Fruit fly (Drosophila melanogaster) whole organism, embryonic: Measurements from ENCODE around the gene CG10252.

ENCODE experiments used
- Abd-B ChIP-seq: fragments of 200-800 bp; sonication (Bioruptor generic); optimal IDR thresholded peaks from 2 replicates; lab custom pipeline; 2018; ENCODE audit warnings: missing biosample characterization, mild to moderate bottlenecking, missing genetic modification characterization, moderate library complexity
- Aef1 ChIP-seq: fragments of 200-800 bp; sonication (Bioruptor generic); IDR thresholded peaks from 3 replicates; pipeline ENCODE4 v1.3.6; 2022; ENCODE audit warnings: missing biosample characterization, missing genetic modification characterization
- Atf6 ChIP-seq: fragments of 200-800 bp; sonication (Bioruptor generic); IDR thresholded peaks from 2 replicates; pipeline ENCODE4 v1.3.6; 2022; ENCODE audit warnings: missing biosample characterization, missing genetic modification characterization
- Blimp-1 ChIP-seq: fragments of 200-800 bp; sonication (Bioruptor generic); optimal IDR thresholded peaks from 3 replicates; lab custom pipeline; 2018; ENCODE audit warnings: missing biosample characterization, missing genetic modification characterization, mild to moderate bottlenecking, moderate library complexity, missing genetic modification reagents
- CG10267 ChIP-seq: fragments of 200-800 bp; sonication (Bioruptor generic); optimal IDR thresholded peaks from 2 replicates; lab custom pipeline; 2018; ENCODE audit warnings: missing biosample characterization, mild to moderate bottlenecking, missing genetic modification characterization, moderate library complexity
- CG10321 ChIP-seq: fragments of 200-800 bp; sonication (Bioruptor generic); IDR thresholded peaks from 2 replicates; pipeline ENCODE4 v1.3.6; 2022; ENCODE audit warnings: missing biosample characterization, missing genetic modification characterization
- CG11247 ChIP-seq: fragments of 200-800 bp; sonication (Bioruptor generic); IDR thresholded peaks from 2 replicates; pipeline ENCODE4 v1.3.6; 2022; ENCODE audit warnings: missing biosample characterization, missing genetic modification characterization
- CG11560 ChIP-seq: fragments of 200-800 bp; sonication (Bioruptor generic); IDR thresholded peaks from 3 replicates; pipeline ENCODE4 v1.3.6; 2022; ENCODE audit warnings: missing biosample characterization, missing genetic modification characterization
- CG12942 ChIP-seq: fragments of 200-800 bp; sonication (Bioruptor generic); optimal IDR thresholded peaks from 3 replicates; lab custom pipeline; 2016; ENCODE audit warnings: missing biosample characterization, missing genetic modification characterization
- CG13775 ChIP-seq: fragments of 200-800 bp; sonication (Bioruptor generic); optimal IDR thresholded peaks from 3 replicates; lab custom pipeline; 2017; ENCODE audit warnings: missing biosample characterization, mild to moderate bottlenecking, missing genetic modification characterization
- CG13894 ChIP-seq: fragments of 200-800 bp; sonication (Bioruptor generic); optimal IDR thresholded peaks from 3 replicates; lab custom pipeline; 2018; ENCODE audit warnings: missing biosample characterization, mild to moderate bottlenecking, missing genetic modification characterization, moderate library complexity
- CG1602 ChIP-seq: fragments of 200-800 bp; sonication (Bioruptor generic); optimal IDR thresholded peaks from 3 replicates; lab custom pipeline; 2016; ENCODE audit warnings: missing biosample characterization, missing genetic modification characterization
- CG16815 ChIP-seq: fragments of 200-800 bp; sonication (Bioruptor generic); optimal IDR thresholded peaks from 3 replicates; lab custom pipeline; 2017; ENCODE audit warnings: missing biosample characterization, mild to moderate bottlenecking, missing genetic modification characterization
- CG17359 ChIP-seq: fragments of 200-800 bp; sonication (Bioruptor generic); optimal IDR thresholded peaks from 3 replicates; lab custom pipeline; 2018; ENCODE audit warnings: missing biosample characterization, mild to moderate bottlenecking, missing genetic modification characterization, moderate library complexity
- CG17361 ChIP-seq: fragments of 200-800 bp; sonication (Bioruptor generic); IDR thresholded peaks from 3 replicates; pipeline ENCODE4 v1.3.6; 2022; ENCODE audit warnings: missing biosample characterization, missing genetic modification characterization
- CG17612 ChIP-seq: fragments of 200-800 bp; sonication (Bioruptor generic); IDR thresholded peaks from 2 replicates; pipeline ENCODE4 v1.3.6; 2022; ENCODE audit warnings: missing biosample characterization, missing genetic modification characterization
- CG18011 ChIP-seq: fragments of 200-800 bp; sonication (Bioruptor generic); optimal IDR thresholded peaks from 2 replicates; lab custom pipeline; 2017; ENCODE audit warnings: missing biosample characterization, missing genetic modification characterization, mild to moderate bottlenecking, moderate library complexity, missing genotype
- CG18619 ChIP-seq: fragments of 200-800 bp; sonication (Bioruptor generic); optimal IDR thresholded peaks from 3 replicates; lab custom pipeline; 2017; ENCODE audit warnings: missing biosample characterization, mild to moderate bottlenecking, missing genetic modification characterization
- CG31365 ChIP-seq: fragments of 200-800 bp; sonication (Bioruptor generic); optimal IDR thresholded peaks from 2 replicates; lab custom pipeline; 2018; ENCODE audit warnings: missing biosample characterization, mild to moderate bottlenecking, missing genetic modification characterization
- CG32532 ChIP-seq: fragments of 200-800 bp; sonication (Bioruptor generic); IDR thresholded peaks from 2 replicates; pipeline ENCODE4 v1.3.6; 2022; ENCODE audit warnings: missing biosample characterization, missing genetic modification characterization
- CG4360 ChIP-seq: fragments of 200-800 bp; sonication (Bioruptor generic); IDR thresholded peaks from 2 replicates; pipeline ENCODE4 v1.3.6; 2022; ENCODE audit warnings: missing biosample characterization, missing genetic modification characterization
- CG4424 ChIP-seq: fragments of 200-800 bp; sonication (Bioruptor generic); optimal IDR thresholded peaks from 3 replicates; lab custom pipeline; 2016; ENCODE audit warnings: missing biosample characterization, missing genetic modification characterization
- CG4820 ChIP-seq: fragments of 200-800 bp; sonication (Bioruptor generic); optimal IDR thresholded peaks from 3 replicates; lab custom pipeline; 2016; ENCODE audit warnings: missing biosample characterization, missing genetic modification characterization
- CG6854 ChIP-seq: fragments of 200-800 bp; sonication (Bioruptor generic); optimal IDR thresholded peaks from 3 replicates; lab custom pipeline; 2017; ENCODE audit warnings: missing biosample characterization, mild to moderate bottlenecking, missing genetic modification characterization
- CTCF ChIP-seq: fragments of 200-800 bp; sonication (Bioruptor generic); optimal IDR thresholded peaks from 2 replicates; lab custom pipeline; 2017; ENCODE audit warnings: missing biosample characterization, mild to moderate bottlenecking, missing genetic modification characterization, moderate library complexity
- E2f2 ChIP-seq: fragments of 200-800 bp; sonication (Bioruptor generic); IDR thresholded peaks from 2 replicates; pipeline ENCODE4 v1.3.6; 2022; ENCODE audit warnings: missing biosample characterization, missing genetic modification characterization
- GATAe ChIP-seq: fragments of 200-800 bp; sonication (Bioruptor generic); conservative IDR thresholded peaks from 2 replicates; pipeline ENCODE4 v1.3.6; 2022; ENCODE audit warnings: missing biosample characterization, missing genetic modification characterization
- HLH4C ChIP-seq: fragments of 200-800 bp; sonication (Bioruptor generic); IDR thresholded peaks from 3 replicates; pipeline ENCODE4 v1.3.6; 2022; ENCODE audit warnings: missing biosample characterization, missing genetic modification characterization; ENCODE audit not compliant: partially characterized antibody
- Hr78 ChIP-seq, 2 experiments: fragments of 200-800 bp in 1 of 2; fragments of >200 bp in 1 of 2; sonication (Bioruptor generic) in 1 of 2; optimal IDR thresholded peaks; 2 replicates each; lab custom pipeline; 2017 to 2019; ENCODE audit warnings: missing biosample characterization in 2 of 2, missing genetic modification characterization in 2 of 2, mild to moderate bottlenecking in 1 of 2, moderate library complexity in 1 of 2
- Kr ChIP-seq: fragments of 200-800 bp; sonication (Bioruptor generic); optimal IDR thresholded peaks from 2 replicates; lab custom pipeline; 2017; ENCODE audit warnings: missing biosample characterization, mild to moderate bottlenecking, missing genetic modification characterization
- Med ChIP-seq: fragments of 200-800 bp; sonication (Bioruptor generic); peaks from one replicate; lab custom pipeline; 2016; ENCODE audit warnings: missing biosample characterization, missing genetic modification characterization, mild to moderate bottlenecking, inconsistent platforms, moderate library complexity
- Meics ChIP-seq: fragments of 200-800 bp; sonication (Bioruptor generic); optimal IDR thresholded peaks from 2 replicates; lab custom pipeline; 2017; ENCODE audit warnings: missing biosample characterization, mild to moderate bottlenecking, missing genetic modification characterization
- Taf1 ChIP-seq: fragments of 200-800 bp; sonication (Bioruptor generic); IDR thresholded peaks from 2 replicates; pipeline ENCODE4 v1.3.6; 2022; ENCODE audit warnings: missing biosample characterization, missing genetic modification characterization
- Trl ChIP-seq, 3 experiments: fragments of >200 bp in 2 of 3; fragments of 200-800 bp in 1 of 3; sonication (Bioruptor generic) in 1 of 3; optimal IDR thresholded peaks; 2 replicates in 1 of 3; 3 replicates in 2 of 3; lab custom pipeline; 2016 to 2017; ENCODE audit warnings: missing biosample characterization in 1 of 3, missing genetic modification characterization in 1 of 3
- chn ChIP-seq: fragments of 200-800 bp; sonication (Bioruptor generic); optimal IDR thresholded peaks from 2 replicates; lab custom pipeline; 2016; ENCODE audit warnings: missing biosample characterization, missing genetic modification characterization
- dmrt11E ChIP-seq: fragments of 200-800 bp; sonication (Bioruptor generic); optimal IDR thresholded peaks from 3 replicates; lab custom pipeline; 2018; ENCODE audit warnings: missing biosample characterization, mild to moderate bottlenecking, missing genetic modification characterization, moderate library complexity
- ewg ChIP-seq: fragments of 200-800 bp; sonication (Bioruptor generic); optimal IDR thresholded peaks from 3 replicates; lab custom pipeline; 2017; ENCODE audit warnings: mild to moderate bottlenecking, missing biosample characterization, missing genetic modification reagents, missing genetic modification characterization
- gcm ChIP-seq: fragments of 200-800 bp; sonication (Bioruptor generic); optimal IDR thresholded peaks from 2 replicates; lab custom pipeline; 2019; ENCODE audit warnings: missing biosample characterization, mild to moderate bottlenecking, missing genetic modification characterization, moderate library complexity
- grn ChIP-seq: fragments of 200-800 bp; sonication (Bioruptor generic); optimal IDR thresholded peaks from 3 replicates; lab custom pipeline; 2017; ENCODE audit warnings: missing biosample characterization, missing genetic modification characterization
- insv ChIP-seq, 2 experiments: fragments of 200-800 bp; sonication (Bioruptor generic); optimal IDR thresholded peaks; 3 replicates each; lab custom pipeline; 2016 to 2018; ENCODE audit warnings: missing biosample characterization in 2 of 2, missing genetic modification characterization in 2 of 2
- lmd ChIP-seq: fragments of 200-800 bp; sonication (Bioruptor generic); IDR thresholded peaks from 2 replicates; pipeline ENCODE4 v1.3.6; 2022; ENCODE audit warnings: missing biosample characterization, missing genetic modification characterization
- mld ChIP-seq: fragments of 200-800 bp; sonication (Bioruptor generic); IDR thresholded peaks from 3 replicates; pipeline ENCODE4 v1.3.6; 2022; ENCODE audit warnings: missing biosample characterization, missing genetic modification characterization; ENCODE audit not compliant: partially characterized antibody
- odd ChIP-seq: fragments of 200-800 bp; sonication (Bioruptor generic); optimal IDR thresholded peaks from 2 replicates; lab custom pipeline; 2017; ENCODE audit warnings: missing biosample characterization, mild to moderate bottlenecking, missing genetic modification characterization
- pnt ChIP-seq: fragments of 200-800 bp; sonication (Bioruptor generic); optimal IDR thresholded peaks from 3 replicates; lab custom pipeline; 2016; ENCODE audit warnings: missing biosample characterization, missing genetic modification characterization
- sc ChIP-seq, 3 experiments: fragments of >200 bp in 2 of 3; fragments of 200-800 bp in 1 of 3; sonication (Bioruptor generic) in 1 of 3; optimal IDR thresholded peaks; 2 replicates in 2 of 3; 3 replicates in 1 of 3; lab custom pipeline; 2017; ENCODE audit warnings: mild to moderate bottlenecking in 1 of 3, missing biosample characterization in 1 of 3, missing genetic modification characterization in 1 of 3, missing genetic modification reagents in 1 of 3
- stwl ChIP-seq: fragments of 200-800 bp; sonication (Bioruptor generic); optimal IDR thresholded peaks from 3 replicates; lab custom pipeline; 2018; ENCODE audit warnings: missing biosample characterization, mild to moderate bottlenecking, missing genetic modification characterization, moderate library complexity
- sug ChIP-seq: fragments of 200-800 bp; optimal IDR thresholded peaks from 2 replicates; lab custom pipeline; 2019; ENCODE audit warnings: missing biosample characterization, mild to moderate bottlenecking, missing genetic modification characterization, moderate library complexity
- vnd ChIP-seq: fragments of 200-800 bp; sonication (Bioruptor generic); IDR thresholded peaks from 3 replicates; pipeline ENCODE4 v1.3.6; 2022; ENCODE audit warnings: missing biosample characterization, missing genetic modification characterization; ENCODE audit not compliant: partially characterized antibody
- wor ChIP-seq: fragments of 200-800 bp; sonication (Bioruptor generic); IDR thresholded peaks from 2 replicates; pipeline ENCODE4 v1.3.6; 2022; ENCODE audit warnings: missing biosample characterization, missing genetic modification characterization

CG10252 gene

dm6 chr3R:23669401-23670216 lies 26.4 kb downstream of the CG10252 start, which contains the start of gene CG31145 (continued):
- TF ChIP-seq CG17359 (tag; lab: Kevin White, UChicago) (peak; percentile 100), GATAe (GFP tag; lab: Robert Waterston, UW) (peak; percentile 99), CG32532 (GFP tag; lab: Robert Waterston, UW) (peak; percentile 99), CG11247 (peak; percentile 98), CG11560 (peak; percentile 94), CG12942 (GFP tag; lab: Kevin White, UChicago) (peak; percentile 99), E2f2 (GFP tag; lab: Robert Waterston, UW) (peak; percentile 92), CG4424 (peak; percentile 100), Atf6 (GFP tag; lab: Robert Waterston, UW) (peak; percentile 100), odd (GFP tag; lab: Kevin White, UChicago) (peak; percentile 100), CG18011 (GFP tag; lab: Kevin White, UChicago) (peak; percentile 94), stwl (tag; lab: Kevin White, UChicago) (peak; percentile 31), CG31365 (tag; lab: Kevin White, UChicago) (peak; percentile 92), Taf1 (GFP tag; lab: Robert Waterston, UW) (peak; percentile 97), CG4360 (peak; percentile 88), dmrt11E (tag; lab: Kevin White, UChicago) (peak; percentile 94), mld (GFP tag; lab: Robert Waterston, UW) (peak; percentile 56; the same call in 1 of the 3 replicates), Meics (GFP tag; lab: Kevin White, UChicago) (peak; percentile 100), pnt (GFP tag; lab: Kevin White, UChicago) (peak; percentile 99), ewg (GFP tag; lab: Kevin White, UChicago) (peak; percentile 99), Abd-B (GFP tag; lab: Kevin White, UChicago) (peak; percentile 100), CG6854 (peak; percentile 99), CG16815 (GFP tag; lab: Kevin White, UChicago) (peak; percentile 99), HLH4C (GFP tag; lab: Robert Waterston, UW) (no peak), CG17612 (peak; percentile 97), CG18619 (GFP tag; lab: Kevin White, UChicago) (peak; percentile 100), insv (GFP tag; optimal IDR thresholded peaks at IDR 0.05; lab: Kevin White, UChicago) (peak; percentile 76 to 83), Hr78 (GFP tag; optimal IDR thresholded peaks at IDR 0.05; lab: Kevin White, UChicago) (peak in 1 of 2 experiments; percentile 98), wor (peak; percentile 99), CG10267 (tag; lab: Kevin White, UChicago) (peak; percentile 96), CG13775 (GFP tag; lab: Kevin White, UChicago) (peak; percentile 100)

dm6 chr3R:23668583-23668982 lies 27.5 kb downstream of the CG10252 start:
- TF ChIP-seq Kr (GFP tag; lab: Kevin White, UChicago) (no peak), CG13894 (peak; percentile 39), grn (peak; percentile 93), Blimp-1 (GFP tag; lab: Kevin White, UChicago) (no peak), CG10321 (GFP tag; lab: Robert Waterston, UW) (no peak), CG4820 (GFP tag; lab: Kevin White, UChicago) (no peak), lmd (GFP tag; lab: Robert Waterston, UW) (no peak), chn (no peak), gcm (no peak), sc (optimal IDR thresholded peaks at IDR 0.05; lab: Kevin White, UChicago) (no peak), sc (GFP tag; optimal IDR thresholded peaks at IDR 0.05; lab: Kevin White, UChicago) (no peak), Med (GFP tag; lab: Kevin White, UChicago) (peak; percentile 13), Aef1 (GFP tag; lab: Robert Waterston, UW) (no peak), vnd (GFP tag; lab: Robert Waterston, UW) (no peak), Trl (optimal IDR thresholded peaks at IDR 0.05; lab: Kevin White, UChicago) (peak; percentile 3 to 28), Trl (GFP tag; optimal IDR thresholded peaks at IDR 0.05; lab: Kevin White, UChicago) (no peak), CTCF (GFP tag; lab: Kevin White, UChicago) (peak; percentile 12), CG1602 (GFP tag; lab: Kevin White, UChicago) (no peak), sug (tag; lab: Kevin White, UChicago) (peak; percentile 18), CG17361 (GFP tag; lab: Robert Waterston, UW) (no peak)
